Worm (Caenorhabditis elegans): ENCODE measurements around the gene B0252.5.

The B0252.5 gene

ce11 chrII:6918862-6919261, at the start of gene B0252.5:
TSS of gene B0252.5 (minus strand) at chrII:6918878.
- TF ChIP-seq nhr-85 (tag), result no peak
- no peak for TF ChIP-seq ztf-11 (tag; optimal IDR thresholded peaks at IDR 0.05)
- peak; percentile 32 for TF ChIP-seq elt-2 (tag; optimal IDR thresholded peaks at IDR 0.05)
- TF ChIP-seq elt-3 (tag; optimal IDR thresholded peaks at IDR 0.05), result no peak
- TF ChIP-seq lin-13 (GFP tag; optimal IDR thresholded peaks at IDR 0.05), result no peak
- TF ChIP-seq lir-3 (tag; optimal IDR thresholded peaks at IDR 0.05; ENCODE audit: poor library complexity), result no peak

ce11 chrII:6968191-6968675, 49.6 kb upstream of the B0252.5 start:
- TF ChIP-seq egl-27 (tag; optimal IDR thresholded peaks at IDR 0.05) (no peak), ets-5 (GFP tag; IDR thresholded peaks at IDR 0.05) (0 out of 2 replicates have a peak, but pooled peaks have one; percentile 30), sup-37 (GFP tag; optimal IDR thresholded peaks at IDR 0.05) (peak; percentile 75), aly-2 (tag; optimal IDR thresholded peaks at IDR 0.05) (peak; percentile 73), nhr-11 (tag; optimal IDR thresholded peaks at IDR 0.05) (peak; percentile 12), nhr-20 (tag; optimal IDR thresholded peaks at IDR 0.05) (peak; percentile 89), sox-4 (tag; optimal IDR thresholded peaks at IDR 0.05) (no peak), nhr-77 (tag; optimal IDR thresholded peaks at IDR 0.05) (peak; percentile 81), unc-62 (GFP tag; optimal IDR thresholded peaks at IDR 0.05) (no peak), blmp-1 (tag; optimal IDR thresholded peaks at IDR 0.05) (no peak), unc-130 (tag; optimal IDR thresholded peaks at IDR 0.05) (peak; percentile 5), fos-1 (tag; optimal IDR thresholded peaks at IDR 0.05) (peak; percentile 65), xbp-1 (tag; optimal IDR thresholded peaks at IDR 0.05) (peak; percentile 73), F16B12.6 (tag; optimal IDR thresholded peaks at IDR 0.05) (peak; percentile 44), pax-3 (tag; optimal IDR thresholded peaks at IDR 0.05) (peak; percentile 58), nhr-12 (tag; optimal IDR thresholded peaks at IDR 0.05) (no peak), fkh-8 (tag; optimal IDR thresholded peaks at IDR 0.05) (peak; percentile 64), aha-1 (tag; optimal IDR thresholded peaks at IDR 0.05) (peak; percentile 21), efl-3 (GFP tag; optimal IDR thresholded peaks at IDR 0.05) (peak; percentile 63), tbx-2 (tag; optimal IDR thresholded peaks at IDR 0.05) (peak; percentile 69), mep-1 (tag; optimal IDR thresholded peaks at IDR 0.05) (peak; percentile 65), lin-39 (tag; optimal IDR thresholded peaks at IDR 0.05) (peak; percentile 81), nhr-19 (GFP tag; conservative IDR thresholded peaks at IDR 0.05) (peak; percentile 93), elt-3 (tag; optimal IDR thresholded peaks at IDR 0.05) (peak in 1 of 6 experiments; percentile 29), ceh-82 (tag; optimal IDR thresholded peaks at IDR 0.05) (peak; percentile 53 to 77 (median 72)), nhr-237 (tag; optimal IDR thresholded peaks at IDR 0.05) (no peak), unc-86 (tag; optimal IDR thresholded peaks at IDR 0.05) (peak; percentile 74), jun-1 (tag; optimal IDR thresholded peaks at IDR 0.05) (peak; percentile 35), rnt-1 (tag; optimal IDR thresholded peaks at IDR 0.05) (peak; percentile 93), grh-1 (GFP tag; IDR thresholded peaks at IDR 0.05) (peak; percentile 73), swsn-7 (tag; optimal IDR thresholded peaks at IDR 0.05) (peak; percentile 87), nhr-76 (tag; optimal IDR thresholded peaks at IDR 0.05) (no peak), nhr-85 (tag) (peak; percentile 89), skn-1 (tag; optimal IDR thresholded peaks at IDR 0.05) (no peak), mab-9 (GFP tag; IDR thresholded peaks at IDR 0.05) (no peak; the same call in 1 of the 2 replicates), alr-1 (tag; optimal IDR thresholded peaks at IDR 0.05; ENCODE audit: borderline replicate concordance) (no peak), ces-1 (GFP tag; optimal IDR thresholded peaks at IDR 0.05) (no peak), fkh-4 (tag; optimal IDR thresholded peaks at IDR 0.05; ENCODE audit: borderline replicate concordance) (no peak), tlp-1 (tag; optimal IDR thresholded peaks at IDR 0.05) (no peak), hlh-4 (tag; optimal IDR thresholded peaks at IDR 0.05) (no peak), lir-3 (tag; optimal IDR thresholded peaks at IDR 0.05; ENCODE audit: poor library complexity) (peak; percentile 38), mdl-1 (tag; optimal IDR thresholded peaks at IDR 0.05) (peak; percentile 54), unc-98 (GFP tag; IDR thresholded peaks at IDR 0.05) (no peak), ceh-8 (GFP tag; optimal IDR thresholded peaks at IDR 0.05) (peak; percentile 37), hpl-2 (GFP tag; optimal IDR thresholded peaks at IDR 0.05) (no peak), sptf-1 (tag; optimal IDR thresholded peaks at IDR 0.05) (no peak), nhr-90 (tag; optimal IDR thresholded peaks at IDR 0.05; ENCODE audit: poor library complexity) (peak; percentile 92), nhr-84 (tag; optimal IDR thresholded peaks at IDR 0.05) (no peak)

Data from whole organism, L1 larva.